Worm (Caenorhabditis elegans) whole organism, L2 larva: ENCODE data around the gene try-12.

Source experiments
- C34F6.9 ChIP-seq: fragments of 150-350 bp; optimal IDR thresholded peaks from 2 replicates; lab custom pipeline; 2014; ENCODE audit warnings: missing biosample characterization, missing genetic modification characterization
- F13H6.1 ChIP-seq: sonication (generic microtip); optimal IDR thresholded peaks from 2 replicates; lab custom pipeline; 2016; ENCODE audit warnings: missing genetic modification characterization, missing compliant biosample characterization
- R02D3.7 ChIP-seq: fragments of 150-350 bp; optimal IDR thresholded peaks from 2 replicates; lab custom pipeline; 2014; ENCODE audit warnings: missing biosample characterization, missing genetic modification characterization
- ZK546.5 ChIP-seq: sonication (generic microtip); optimal IDR thresholded peaks from 2 replicates; lab custom pipeline; 2017; ENCODE audit warnings: missing biosample characterization, missing genetic modification characterization
- alr-1 ChIP-seq: fragments of 150-350 bp; optimal IDR thresholded peaks from 2 replicates; lab custom pipeline; 2014; ENCODE audit warnings: missing biosample characterization, missing genetic modification characterization
- aly-2 ChIP-seq: fragments of 150-350 bp; optimal IDR thresholded peaks from 2 replicates; lab custom pipeline; 2014; ENCODE audit warnings: missing biosample characterization, missing genetic modification characterization
- blmp-1 ChIP-seq: sonication (generic microtip); optimal IDR thresholded peaks from 2 replicates; lab custom pipeline; 2017; ENCODE audit warnings: missing genetic modification characterization, mild to moderate bottlenecking, missing compliant biosample characterization, antibody characterized with exemption, moderate library complexity; ENCODE audit not compliant: insufficient read depth
- ceh-16 ChIP-seq: fragments of 150-350 bp; optimal IDR thresholded peaks from 2 replicates; lab custom pipeline; 2014; ENCODE audit warnings: missing biosample characterization, missing genetic modification characterization
- crh-2 ChIP-seq: sonication (generic microtip); optimal IDR thresholded peaks from 2 replicates; lab custom pipeline; 2017; ENCODE audit warnings: missing biosample characterization, missing genetic modification characterization
- egl-27 ChIP-seq: sonication (generic microtip); optimal IDR thresholded peaks from 3 replicates; lab custom pipeline; 2017; ENCODE audit warnings: missing biosample characterization, missing genetic modification reagents, missing genetic modification characterization
- elt-1 ChIP-seq: fragments of 150-350 bp; optimal IDR thresholded peaks from 2 replicates; lab custom pipeline; 2014; ENCODE audit warnings: missing biosample characterization, missing genetic modification characterization
- gmeb-1 ChIP-seq: fragments of 150-350 bp; optimal IDR thresholded peaks from 2 replicates; lab custom pipeline; 2014; ENCODE audit warnings: missing biosample characterization, missing genetic modification characterization
- lin-11 ChIP-seq: fragments of 150-350 bp; sonication (generic microtip); optimal IDR thresholded peaks from 2 replicates; lab custom pipeline; 2014; ENCODE audit warnings: missing biosample characterization, missing genetic modification characterization, inconsistent platforms, mixed read lengths
- lin-13 ChIP-seq: fragments of 150-350 bp; optimal IDR thresholded peaks from 2 replicates; lab custom pipeline; 2014; ENCODE audit warnings: missing biosample characterization, missing genetic modification reagents, missing genetic modification characterization
- lin-39 ChIP-seq: fragments of 150-350 bp; optimal IDR thresholded peaks from 2 replicates; lab custom pipeline; 2014; ENCODE audit warnings: missing biosample characterization, missing genetic modification reagents, missing genetic modification characterization
- lsy-2 ChIP-seq, 2 experiments: fragments of 150-350 bp in 1 of 2; sonication (generic microtip) in 1 of 2; optimal IDR thresholded peaks; 2 replicates each; lab custom pipeline; 2014 to 2017; ENCODE audit warnings: missing biosample characterization in 2 of 2, missing genetic modification characterization in 2 of 2
- mab-5 ChIP-seq: fragments of 150-350 bp; optimal IDR thresholded peaks from 2 replicates; lab custom pipeline; 2014; ENCODE audit warnings: missing biosample characterization, missing genetic modification characterization
- mdl-1 ChIP-seq, 2 experiments: fragments of 150-350 bp in 1 of 2; sonication (generic microtip) in 1 of 2; optimal IDR thresholded peaks; 2 replicates each; lab custom pipeline; 2017; ENCODE audit warnings: missing biosample characterization in 2 of 2, missing genetic modification characterization in 2 of 2
- nhr-10 ChIP-seq: sonication (generic microtip); optimal IDR thresholded peaks from 2 replicates; lab custom pipeline; 2017; ENCODE audit warnings: missing biosample characterization, missing genetic modification characterization
- nhr-11 ChIP-seq: fragments of 150-350 bp; optimal IDR thresholded peaks from 2 replicates; lab custom pipeline; 2014; ENCODE audit warnings: missing biosample characterization, missing genetic modification characterization
- nhr-12 ChIP-seq: fragments of 150-350 bp; optimal IDR thresholded peaks from 2 replicates; lab custom pipeline; 2014; ENCODE audit warnings: missing biosample characterization, missing genetic modification characterization
- nhr-129 ChIP-seq: fragments of 150-350 bp; optimal IDR thresholded peaks from 2 replicates; lab custom pipeline; 2014; ENCODE audit warnings: missing biosample characterization, missing genetic modification characterization
- nhr-21 ChIP-seq: fragments of 150-350 bp; optimal IDR thresholded peaks from 2 replicates; lab custom pipeline; 2014; ENCODE audit warnings: missing biosample characterization, missing genetic modification characterization
- nhr-23 ChIP-seq: fragments of 150-350 bp; optimal IDR thresholded peaks from 2 replicates; lab custom pipeline; 2014; ENCODE audit warnings: missing biosample characterization, missing genetic modification reagents, missing genetic modification characterization
- nhr-25 ChIP-seq: fragments of 150-350 bp; sonication (generic microtip); optimal IDR thresholded peaks from 3 replicates; lab custom pipeline; 2014; ENCODE audit warnings: missing biosample characterization, missing genetic modification characterization
- nhr-6 ChIP-seq: fragments of 150-350 bp; optimal IDR thresholded peaks from 2 replicates; lab custom pipeline; 2014; ENCODE audit warnings: missing biosample characterization, missing genetic modification characterization
- peb-1 ChIP-seq: fragments of 150-350 bp; optimal IDR thresholded peaks from 2 replicates; lab custom pipeline; 2014; ENCODE audit warnings: missing biosample characterization, missing genetic modification characterization
- sem-4 ChIP-seq: fragments of 150-350 bp; optimal IDR thresholded peaks from 2 replicates; lab custom pipeline; 2014; ENCODE audit warnings: missing biosample characterization, missing genetic modification reagents, missing genetic modification characterization
- skn-1 ChIP-seq: sonication (generic microtip); optimal IDR thresholded peaks from 2 replicates; lab custom pipeline; 2017; ENCODE audit warnings: missing biosample characterization, missing genetic modification characterization
- sma-3 ChIP-seq: sonication (generic microtip); optimal IDR thresholded peaks from 2 replicates; lab custom pipeline; 2016; ENCODE audit warnings: missing genetic modification reagents, missing genetic modification characterization, missing compliant biosample characterization
- sma-9 ChIP-seq, 2 experiments: fragments of 150-350 bp in 1 of 2; sonication (generic microtip) in 1 of 2; optimal IDR thresholded peaks; 2 replicates each; lab custom pipeline; 2014 to 2016; ENCODE audit warnings: missing genetic modification characterization in 2 of 2, mild to moderate bottlenecking in 1 of 2, missing biosample characterization in 1 of 2, missing compliant biosample characterization in 1 of 2, missing genetic modification reagents in 1 of 2, moderate library complexity in 1 of 2
- snpc-4 ChIP-seq: fragments of 150-350 bp; optimal IDR thresholded peaks from 2 replicates; lab custom pipeline; 2014; ENCODE audit warnings: missing biosample characterization, missing genetic modification characterization
- unc-39 ChIP-seq: fragments of 150-350 bp; optimal IDR thresholded peaks from 2 replicates; lab custom pipeline; 2014; ENCODE audit warnings: missing biosample characterization, missing genetic modification characterization
- unc-55 ChIP-seq: fragments of 150-350 bp; sonication (generic microtip); optimal IDR thresholded peaks from 3 replicates; lab custom pipeline; 2014; ENCODE audit warnings: missing biosample characterization, missing genetic modification reagents, missing genetic modification characterization
- unc-62 ChIP-seq: fragments of 150-350 bp; optimal IDR thresholded peaks from 2 replicates; lab custom pipeline; 2014; ENCODE audit warnings: missing biosample characterization, missing genetic modification reagents, missing genetic modification characterization
- zag-1 ChIP-seq: fragments of 150-350 bp; optimal IDR thresholded peaks from 2 replicates; lab custom pipeline; 2014; ENCODE audit warnings: missing biosample characterization, missing genetic modification characterization
- ztf-1 ChIP-seq: fragments of 200-800 bp; sonication (Bioruptor generic); conservative IDR thresholded peaks from 2 replicates; pipeline ENCODE4 v1.3.6; 2022; ENCODE audit warnings: missing genetic modification characterization, missing compliant biosample characterization
- ztf-11 ChIP-seq: sonication (generic microtip); optimal IDR thresholded peaks from 2 replicates; lab custom pipeline; 2017; ENCODE audit warnings: missing biosample characterization, missing genetic modification characterization
- ztf-4 ChIP-seq: fragments of 150-350 bp; optimal IDR thresholded peaks from 2 replicates; lab custom pipeline; 2014; ENCODE audit warnings: missing biosample characterization, missing genetic modification characterization

try-12 gene

ce11 chrV:7476766-7477165 lies 27.6 kb downstream of the try-12 start, which contains the start of gene srh-125:
srh-125 (minus strand) TSS chrV:7476866.
- TF ChIP-seq lin-39 (tag; lab: Kevin White, UChicago) (no peak), sma-3 (GFP tag; lab: Kevin White, UChicago) (no peak), gmeb-1 (tag; lab: Kevin White, UChicago) (no peak), lsy-2 (tag; optimal IDR thresholded peaks at IDR 0.05; lab: Kevin White, UChicago) (no peak), F13H6.1 (tag; lab: Kevin White, UChicago) (no peak), egl-27 (tag; lab: Kevin White, UChicago) (no peak), peb-1 (no peak), nhr-129 (tag; lab: Kevin White, UChicago) (no peak), nhr-25 (no peak)

ce11 chrV:7478404-7478803 lies 29.3 kb downstream of the try-12 start, which contains the start of gene str-190:
str-190 (minus strand) TSS chrV:7478504.
- TF ChIP-seq ceh-16 (tag; lab: Kevin White, UChicago) = no peak
- TF ChIP-seq nhr-23 (tag; lab: Kevin White, UChicago) = no peak
- TF ChIP-seq snpc-4 (tag; lab: Kevin White, UChicago) = no peak
- TF ChIP-seq C34F6.9 (tag; lab: Kevin White, UChicago) = no peak
- no peak for TF ChIP-seq lin-39 (tag; lab: Kevin White, UChicago)
- no peak for TF ChIP-seq crh-2 (tag; lab: Kevin White, UChicago)
- no peak for TF ChIP-seq ztf-11 (tag; lab: Kevin White, UChicago)
- no peak for TF ChIP-seq nhr-25
- TF ChIP-seq elt-1 (tag; lab: Kevin White, UChicago) = no peak
- TF ChIP-seq nhr-10 = no peak
- no peak for TF ChIP-seq unc-62 (GFP tag; lab: Kevin White, UChicago)
- no peak for TF ChIP-seq nhr-21 (tag; lab: Kevin White, UChicago)
- no peak for TF ChIP-seq egl-27 (tag; lab: Kevin White, UChicago)
- no peak for TF ChIP-seq mdl-1 (tag; optimal IDR thresholded peaks at IDR 0.05; lab: Kevin White, UChicago)
- TF ChIP-seq unc-39 (tag; lab: Kevin White, UChicago) = no peak
- no peak for TF ChIP-seq ztf-1

- TF ChIP-seq nhr-12 (tag; lab: Kevin White, UChicago) = no peak
- TF ChIP-seq alr-1 = no peak
- no peak for TF ChIP-seq sem-4 (tag; lab: Kevin White, UChicago)
- no peak for TF ChIP-seq unc-39 (tag; lab: Kevin White, UChicago)
- TF ChIP-seq peb-1 = no peak
- no peak for TF ChIP-seq unc-55
- no peak for TF ChIP-seq nhr-129 (tag; lab: Kevin White, UChicago)
Measured at ce11 chrV:7480949-7481348, 31.8 kb downstream of the try-12 start, which contains the start of gene C18B10.6. C18B10.6 (minus strand) TSS chrV:7481049.

- TF ChIP-seq lin-13 (GFP tag; lab: Kevin White, UChicago) (no peak), R02D3.7 (tag; lab: Kevin White, UChicago) (no peak), mdl-1 (tag; optimal IDR thresholded peaks at IDR 0.05; lab: Kevin White, UChicago) (no peak), mab-5 (tag; lab: Kevin White, UChicago) (no peak), ZK546.5 (tag; lab: Kevin White, UChicago) (no peak), skn-1 (no peak), crh-2 (tag; lab: Kevin White, UChicago) (no peak), zag-1 (no peak), egl-27 (tag; lab: Kevin White, UChicago) (no peak), ztf-4 (tag; lab: Kevin White, UChicago) (no peak), sem-4 (tag; lab: Kevin White, UChicago) (no peak), blmp-1 (tag; lab: Kevin White, UChicago) (no peak), nhr-25 (no peak)
Measured at ce11 chrV:7485000-7485399, 35.8 kb downstream of the try-12 start, which contains the start of gene srbc-8. srbc-8 (minus strand) TSS chrV:7485100.

- no peak for TF ChIP-seq sem-4 (tag; lab: Kevin White, UChicago)
- TF ChIP-seq lin-11 (tag; lab: Kevin White, UChicago) = no peak
- no peak for TF ChIP-seq unc-62 (GFP tag; lab: Kevin White, UChicago)
- no peak for TF ChIP-seq C34F6.9 (tag; lab: Kevin White, UChicago)
- no peak for TF ChIP-seq ztf-4 (tag; lab: Kevin White, UChicago)
- no peak for TF ChIP-seq aly-2 (tag; lab: Kevin White, UChicago)
- no peak for TF ChIP-seq unc-39 (tag; lab: Kevin White, UChicago)
- no peak for TF ChIP-seq elt-1 (tag; lab: Kevin White, UChicago)
- no peak for TF ChIP-seq alr-1
- TF ChIP-seq nhr-6 = no peak
- TF ChIP-seq sma-9 (GFP tag; optimal IDR thresholded peaks at IDR 0.05; lab: Kevin White, UChicago) = no peak
- no peak for TF ChIP-seq sma-9 (tag; optimal IDR thresholded peaks at IDR 0.05; lab: Kevin White, UChicago)
- no peak for TF ChIP-seq nhr-11
- TF ChIP-seq zag-1 = no peak
- TF ChIP-seq nhr-25 = no peak
- no peak for TF ChIP-seq ztf-1
- TF ChIP-seq mdl-1 (tag; optimal IDR thresholded peaks at IDR 0.05; lab: Kevin White, UChicago) = no peak
- no peak for TF ChIP-seq nhr-23 (tag; lab: Kevin White, UChicago)
Measured at ce11 chrV:7487518-7487917, 38.4 kb downstream of the try-12 start, which contains the start of gene srbc-7. srbc-7 (minus strand) TSS chrV:7487618.
